Worm (Caenorhabditis elegans) whole organism, L1 larva: ENCODE results near the gene F11A5.15.

ENCODE experiments used
- elt-3 ChIP-seq, 6 experiments: fragments of 150-350 bp in 1 of 6; sonication (generic microtip); optimal IDR thresholded peaks; 2 replicates each; lab custom pipeline; 2017 to 2018; ENCODE audit warnings: missing biosample characterization in 6 of 6, missing genetic modification characterization in 6 of 6, inconsistent platforms in 1 of 6
- lin-13 ChIP-seq: fragments of 150-350 bp; optimal IDR thresholded peaks from 2 replicates; lab custom pipeline; 2014; ENCODE audit warnings: missing biosample characterization, missing genetic modification reagents, missing genetic modification characterization
- pqm-1 ChIP-seq: sonication (generic microtip); optimal IDR thresholded peaks from 3 replicates; lab custom pipeline; 2017; ENCODE audit warnings: missing biosample characterization, missing genetic modification characterization

DNA sequence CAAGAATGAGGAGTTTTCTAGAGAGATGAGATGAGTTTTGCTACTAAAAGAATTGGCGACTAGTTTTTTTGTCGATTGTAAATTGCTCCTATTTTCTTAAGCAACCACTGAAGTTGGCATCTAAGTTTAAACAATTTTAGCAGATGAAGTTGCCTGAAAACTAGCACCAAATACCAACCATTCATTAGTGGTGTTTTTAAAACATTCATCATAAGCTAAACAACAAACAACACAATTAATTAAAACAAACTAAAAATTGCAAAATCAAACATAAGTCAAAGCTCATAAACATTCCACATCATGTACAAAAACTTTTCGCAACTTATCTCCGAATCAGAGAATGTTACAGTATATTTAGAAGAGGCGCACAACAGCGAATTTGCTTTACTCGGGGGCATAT, 36.3 kb downstream of the F11A5.15 start, which contains the start of gene srz-13:
- TF ChIP-seq pqm-1 (no peak), elt-3 (tag; optimal IDR thresholded peaks at IDR 0.05; lab: Kevin White, UChicago) (no peak), lin-13 (GFP tag; lab: Kevin White, UChicago) (no peak)
